Worm (Caenorhabditis elegans): ENCODE data around the gene C40C9.3.

The C40C9.3 gene

ce11 chrX:13639577-13639976 is 7.8 kb upstream of the C40C9.3 start, which contains the start of gene twk-20:
Gene twk-20 (plus strand): TSS chrX:13639877.
- no peak for TF ChIP-seq unc-62 (GFP tag; optimal IDR thresholded peaks at IDR 0.05)

ce11 chrX:13644884-13645283 is 2.5 kb upstream of the C40C9.3 start:
- no peak for TF ChIP-seq unc-62 (GFP tag; optimal IDR thresholded peaks at IDR 0.05)

DNA sequence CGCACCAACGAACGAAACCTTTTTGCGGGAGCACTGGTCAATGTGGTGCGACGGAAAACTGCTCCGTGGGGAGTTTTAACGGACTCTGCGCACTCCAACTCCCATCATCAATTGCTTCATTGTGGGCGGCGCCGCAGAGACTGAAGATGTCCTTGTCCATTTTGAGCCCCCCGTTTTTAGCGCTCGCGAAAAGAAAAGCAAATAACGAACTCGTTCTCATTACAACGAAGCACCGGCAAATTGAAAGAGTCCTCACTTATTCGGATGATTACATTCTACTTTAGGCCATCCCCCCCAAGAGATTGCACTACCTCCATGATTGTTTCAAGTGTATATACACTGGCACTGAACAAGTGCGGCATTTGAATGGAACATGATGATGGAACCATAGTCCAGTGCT is 607 bp upstream of the C40C9.3 start, which contains the start of gene acr-9:
acr-9 (minus strand) TSS at position 101 of the 400 bp plus-strand sequence.
- TF ChIP-seq unc-62 (GFP tag; optimal IDR thresholded peaks at IDR 0.05), result no peak

ce11 chrX:13650799-13651198 is 3.4 kb downstream of the C40C9.3 start, which contains the start of gene C40C9.4:
Gene C40C9.4 (plus strand): TSS chrX:13651099.
- no peak for TF ChIP-seq unc-62 (GFP tag; optimal IDR thresholded peaks at IDR 0.05)

- TF ChIP-seq unc-62 (GFP tag; optimal IDR thresholded peaks at IDR 0.05), result no peak
Observed at ce11 chrX:13653573-13653972, 6.2 kb downstream of the C40C9.3 start.

DNA sequence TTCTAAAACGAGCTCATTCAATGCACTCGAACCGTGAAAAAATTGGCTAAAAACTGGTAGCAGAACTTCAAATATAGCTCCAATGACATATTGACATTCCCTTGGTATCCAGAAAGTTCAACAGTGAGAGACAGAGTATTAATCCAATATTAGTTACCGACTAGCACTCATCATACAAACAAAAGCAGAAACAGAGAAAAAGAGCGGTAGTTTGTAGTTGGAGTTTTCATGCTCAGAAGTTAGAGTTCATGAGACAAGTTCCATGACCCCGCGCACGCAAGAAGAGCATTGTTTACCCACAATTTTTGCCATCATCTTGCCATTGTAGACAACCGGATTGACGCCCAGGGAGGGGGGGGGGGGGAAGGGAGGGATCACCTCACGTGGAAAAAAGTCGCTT is 6.9 kb downstream of the C40C9.3 start:
- TF ChIP-seq unc-62 (GFP tag; optimal IDR thresholded peaks at IDR 0.05), result no peak

DNA sequence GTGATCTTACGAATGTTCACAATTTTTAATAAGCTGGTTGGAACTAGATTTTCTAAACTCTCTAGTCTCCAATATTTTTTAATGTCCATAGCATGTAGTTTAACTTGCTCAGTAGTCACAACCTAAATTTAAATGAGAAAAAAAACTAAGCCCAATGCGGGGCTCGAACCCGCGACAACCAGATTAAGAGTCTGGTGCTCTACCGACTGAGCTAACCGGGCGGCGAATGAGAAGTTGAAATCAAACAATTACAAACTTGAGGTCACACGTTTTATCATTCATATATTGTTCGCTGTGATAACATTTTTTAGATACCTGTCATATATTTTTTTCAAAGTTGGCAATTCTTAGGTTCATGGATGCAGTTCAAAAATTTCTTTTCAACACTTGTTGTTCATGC is 8.4 kb downstream of the C40C9.3 start:
- no peak for TF ChIP-seq unc-62 (GFP tag; optimal IDR thresholded peaks at IDR 0.05)

DNA sequence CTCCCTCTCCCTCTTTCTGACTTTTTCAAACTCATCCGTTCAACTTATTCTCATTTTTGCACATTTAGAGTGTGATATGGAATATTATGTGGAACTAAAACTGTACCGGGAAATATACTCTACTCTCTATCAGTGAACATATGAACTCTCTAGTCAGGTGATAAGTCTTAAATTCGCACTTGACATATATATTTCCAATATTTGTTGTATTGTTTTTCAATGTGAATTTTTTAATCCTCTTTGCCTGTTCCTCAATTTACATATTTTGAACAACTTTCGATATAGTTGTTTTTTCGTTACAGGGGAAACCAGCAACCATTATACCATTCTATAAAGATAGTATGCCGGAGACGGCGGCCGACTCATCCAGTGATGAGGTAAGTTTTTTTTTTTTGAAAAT is 12.8 kb downstream of the C40C9.3 start, which contains the start of gene C04A11.1:
C04A11.1 (plus strand) TSS at position 301 of the 400 bp plus-strand sequence.
- TF ChIP-seq unc-62 (GFP tag; optimal IDR thresholded peaks at IDR 0.05), result no peak

ce11 chrX:13663641-13664633 is 16.5 kb downstream of the C40C9.3 start, which contains the start of gene C04A11.5:
Gene C04A11.5 (plus strand): TSS chrX:13664583.
- no peak for TF ChIP-seq unc-62 (GFP tag; optimal IDR thresholded peaks at IDR 0.05)

DNA sequence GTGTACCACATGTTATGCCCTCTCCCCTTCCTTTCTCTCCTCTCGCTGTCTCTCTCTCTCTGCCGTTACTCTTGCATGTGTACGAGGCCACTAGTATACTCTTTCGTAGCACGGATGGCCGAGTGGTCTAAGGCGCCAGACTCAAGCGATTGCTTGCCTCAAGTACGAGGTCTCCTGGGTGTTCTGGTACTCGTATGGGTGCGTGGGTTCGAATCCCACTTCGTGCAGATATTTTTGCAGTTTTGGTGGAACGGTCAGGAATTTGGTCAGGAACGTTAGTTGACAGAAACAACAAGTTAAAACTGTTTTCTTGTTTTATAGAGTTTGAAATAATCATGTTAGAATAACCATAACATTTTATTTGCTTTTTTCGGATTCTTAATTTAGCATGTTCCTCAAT is 18.0 kb downstream of the C40C9.3 start:
- TF ChIP-seq unc-62 (GFP tag; optimal IDR thresholded peaks at IDR 0.05), result no peak

- TF ChIP-seq unc-62 (GFP tag; optimal IDR thresholded peaks at IDR 0.05), result no peak
Observed at ce11 chrX:13666864-13667263, 19.5 kb downstream of the C40C9.3 start.

- no peak for TF ChIP-seq unc-62 (GFP tag; optimal IDR thresholded peaks at IDR 0.05)
Observed at ce11 chrX:13668728-13669127, 21.3 kb downstream of the C40C9.3 start, which contains the start of gene C04A11.2. Gene C04A11.2 (minus strand): TSS chrX:13668828.

DNA sequence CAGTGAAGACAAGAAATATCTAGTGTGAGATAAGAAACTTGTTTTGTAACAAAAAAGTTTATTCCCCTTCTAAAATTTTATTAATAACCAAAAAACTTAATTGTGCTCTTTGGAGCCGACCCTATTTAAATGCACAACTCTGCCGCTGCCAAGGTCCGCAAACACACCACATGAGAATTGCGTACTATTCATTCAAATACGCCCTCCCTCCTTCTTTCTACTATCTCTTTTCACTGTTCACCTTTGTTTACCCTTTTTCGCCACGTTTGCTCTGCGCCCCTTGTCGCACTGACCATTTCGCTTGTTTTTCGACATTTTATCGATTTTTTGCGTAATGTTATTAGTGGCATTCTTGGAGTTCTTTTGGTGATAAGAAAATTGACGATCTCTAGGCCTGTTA is 22.2 kb downstream of the C40C9.3 start:
- no peak for TF ChIP-seq unc-62 (GFP tag; optimal IDR thresholded peaks at IDR 0.05)

- no peak for TF ChIP-seq unc-62 (GFP tag; optimal IDR thresholded peaks at IDR 0.05)
Observed at ce11 chrX:13670966-13671365, 23.6 kb downstream of the C40C9.3 start.

DNA sequence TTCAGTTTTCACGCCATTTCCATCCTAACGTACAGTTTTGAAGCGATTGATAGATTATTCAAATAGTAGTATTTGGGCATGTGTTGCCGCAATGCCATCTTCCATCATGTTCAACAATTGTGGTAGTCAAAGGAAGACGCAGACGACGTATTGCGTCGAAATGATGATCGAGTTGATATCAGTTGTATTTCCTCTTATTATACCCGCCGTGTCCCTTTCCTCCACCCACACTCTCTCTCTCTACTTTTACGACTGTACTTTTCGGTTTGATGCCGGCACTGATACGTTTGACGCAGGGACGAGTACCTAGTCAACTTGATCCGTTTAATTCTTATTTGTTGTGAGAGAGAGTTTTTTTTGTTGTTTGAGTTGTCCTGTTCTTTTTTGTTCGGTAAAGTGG is 25.2 kb downstream of the C40C9.3 start:
- no peak for TF ChIP-seq unc-62 (GFP tag; optimal IDR thresholded peaks at IDR 0.05)

ce11 chrX:13675444-13675843 is 28.0 kb downstream of the C40C9.3 start:
- TF ChIP-seq unc-62 (GFP tag; optimal IDR thresholded peaks at IDR 0.05), result no peak

DNA sequence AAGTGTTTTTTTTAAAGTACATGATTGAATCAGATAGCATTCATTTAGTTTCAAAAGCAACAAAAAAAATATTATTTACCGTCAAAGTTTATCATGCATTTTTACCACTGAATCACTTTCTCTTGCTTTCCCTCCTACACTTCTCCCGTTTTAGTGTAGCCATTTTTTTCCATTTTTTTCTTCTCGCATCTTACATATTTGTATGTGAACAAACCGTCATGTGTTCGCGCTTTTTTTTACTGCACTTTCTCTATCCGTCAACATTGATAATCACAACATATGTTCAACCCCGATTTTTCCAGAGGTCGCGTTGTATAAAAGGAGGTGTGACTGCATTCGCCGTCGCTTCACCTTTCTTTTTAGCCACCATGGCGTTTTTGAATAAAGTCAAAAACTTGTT is 29.5 kb downstream of the C40C9.3 start, which contains the start of gene gck-4:
gck-4 (plus strand) TSS at position 301 of the 400 bp plus-strand sequence.
- no peak for TF ChIP-seq unc-62 (GFP tag; optimal IDR thresholded peaks at IDR 0.05)
